Fruit fly (Drosophila melanogaster) whole organism, embryonic: ENCODE measurements around the gene CG11370.
A peak's percentile ranks its signal among the peaks of the same experiment; 100 is the strongest.

Experiments
- Ada2b ChIP-seq: fragments of 200-800 bp; sonication (Bioruptor generic); IDR thresholded peaks from 2 replicates; pipeline ENCODE4 v1.3.6; 2022; ENCODE audit warnings: missing biosample characterization, missing genetic modification characterization
- CG11398 ChIP-seq: fragments of 200-800 bp; sonication (Bioruptor generic); optimal IDR thresholded peaks from 2 replicates; lab custom pipeline; 2016; ENCODE audit warnings: missing biosample characterization, missing genetic modification characterization
- CG12155 ChIP-seq: fragments of 200-800 bp; sonication (Bioruptor generic); optimal IDR thresholded peaks from 3 replicates; lab custom pipeline; 2016; ENCODE audit warnings: missing biosample characterization, missing genetic modification characterization
- CG13123 ChIP-seq: fragments of 200-800 bp; sonication (Bioruptor generic); optimal IDR thresholded peaks from 2 replicates; lab custom pipeline; 2016; ENCODE audit warnings: missing biosample characterization, missing genetic modification characterization
- CG13775 ChIP-seq: fragments of 200-800 bp; sonication (Bioruptor generic); optimal IDR thresholded peaks from 3 replicates; lab custom pipeline; 2017; ENCODE audit warnings: missing biosample characterization, mild to moderate bottlenecking, missing genetic modification characterization
- CG14050 ChIP-seq: fragments of 200-800 bp; sonication (Bioruptor generic); IDR thresholded peaks from 3 replicates; pipeline ENCODE4 v1.3.6; 2022; ENCODE audit warnings: missing biosample characterization, missing genetic modification characterization
- CG15011 ChIP-seq: fragments of 200-800 bp; sonication (Bioruptor generic); optimal IDR thresholded peaks from 3 replicates; lab custom pipeline; 2018; ENCODE audit warnings: missing biosample characterization, mild to moderate bottlenecking, missing genetic modification characterization
- CG15696 ChIP-seq: fragments of 200-800 bp; sonication (Bioruptor generic); optimal IDR thresholded peaks from 2 replicates; lab custom pipeline; 2019; ENCODE audit warnings: missing biosample characterization, mild to moderate bottlenecking, missing genetic modification characterization, moderate library complexity
- CG17385 ChIP-seq: fragments of 200-800 bp; sonication (Bioruptor generic); optimal IDR thresholded peaks from 3 replicates; lab custom pipeline; 2018; ENCODE audit warnings: missing biosample characterization, mild to moderate bottlenecking, missing genetic modification characterization
- CG17829 ChIP-seq: fragments of 200-800 bp; optimal IDR thresholded peaks from 2 replicates; lab custom pipeline; 2019; ENCODE audit warnings: missing biosample characterization, mild to moderate bottlenecking, missing genetic modification characterization, moderate library complexity
- CG30403 ChIP-seq: fragments of 200-800 bp; sonication (Bioruptor generic); optimal IDR thresholded peaks from 3 replicates; lab custom pipeline; 2016; ENCODE audit warnings: missing biosample characterization, missing genetic modification characterization
- CG32772 ChIP-seq: fragments of 200-800 bp; sonication (Bioruptor generic); IDR thresholded peaks from 2 replicates; pipeline ENCODE4 v1.3.6; 2022; ENCODE audit warnings: missing biosample characterization, missing genetic modification characterization
- CG3838 ChIP-seq: fragments of 200-800 bp; sonication (Bioruptor generic); optimal IDR thresholded peaks from 3 replicates; lab custom pipeline; 2016; ENCODE audit warnings: missing biosample characterization, missing genetic modification characterization
- CG7271 ChIP-seq: fragments of 200-800 bp; sonication (Bioruptor generic); optimal IDR thresholded peaks from 2 replicates; lab custom pipeline; 2018; ENCODE audit warnings: missing biosample characterization, mild to moderate bottlenecking, missing genetic modification characterization, moderate library complexity
- CG9876 ChIP-seq: fragments of 200-800 bp; sonication (Bioruptor generic); optimal IDR thresholded peaks from 2 replicates; lab custom pipeline; 2016; ENCODE audit warnings: missing biosample characterization, missing genetic modification characterization
- Chrac-16 ChIP-seq: fragments of 200-800 bp; sonication (Bioruptor generic); optimal IDR thresholded peaks from 3 replicates; lab custom pipeline; 2016; ENCODE audit warnings: missing biosample characterization, missing genetic modification characterization
- CoRest ChIP-seq: fragments of 200-800 bp; sonication (Bioruptor generic); optimal IDR thresholded peaks from 3 replicates; lab custom pipeline; 2018; ENCODE audit warnings: missing biosample characterization, mild to moderate bottlenecking, missing genetic modification characterization, moderate library complexity
- CrebB ChIP-seq: fragments of 200-800 bp; sonication (Bioruptor generic); optimal IDR thresholded peaks from 3 replicates; lab custom pipeline; 2018; ENCODE audit warnings: missing biosample characterization, mild to moderate bottlenecking, missing genetic modification characterization
- D ChIP-seq, 2 experiments: fragments of 200-800 bp in 1 of 2; fragments of >200 bp in 1 of 2; sonication (Bioruptor generic) in 1 of 2; optimal IDR thresholded peaks; 2 replicates in 1 of 2; 3 replicates in 1 of 2; lab custom pipeline; 2017; ENCODE audit warnings: mild to moderate bottlenecking in 1 of 2, missing biosample characterization in 1 of 2, missing genetic modification characterization in 1 of 2, missing genetic modification reagents in 1 of 2
- Doc2 ChIP-seq: fragments of 200-800 bp; sonication (Bioruptor generic); IDR thresholded peaks from 2 replicates; pipeline ENCODE4 v1.3.6; 2022; ENCODE audit warnings: missing biosample characterization, missing genetic modification characterization
- H15 ChIP-seq: fragments of 200-800 bp; sonication (Bioruptor generic); IDR thresholded peaks from 3 replicates; pipeline ENCODE4 v1.3.6; 2022; ENCODE audit warnings: missing biosample characterization, missing genetic modification characterization
- HmgZ ChIP-seq: fragments of 200-800 bp; sonication (Bioruptor generic); optimal IDR thresholded peaks from 2 replicates; lab custom pipeline; 2018; ENCODE audit warnings: missing biosample characterization, mild to moderate bottlenecking, missing genetic modification characterization
- Hr51 ChIP-seq, 2 experiments: fragments of 200-800 bp; sonication (Bioruptor generic); optimal IDR thresholded peaks; 2 replicates in 1 of 2; 3 replicates in 1 of 2; lab custom pipeline; 2016 to 2018; ENCODE audit warnings: missing biosample characterization in 2 of 2, missing genetic modification characterization in 2 of 2, mild to moderate bottlenecking in 1 of 2, moderate library complexity in 1 of 2
- MBD-R2 ChIP-seq: fragments of 200-800 bp; sonication (Bioruptor generic); IDR thresholded peaks from 2 replicates; pipeline ENCODE4 v1.3.6; 2022; ENCODE audit warnings: missing biosample characterization, missing genetic modification characterization
- Max ChIP-seq: fragments of 200-800 bp; sonication (Bioruptor generic); optimal IDR thresholded peaks from 2 replicates; lab custom pipeline; 2016; ENCODE audit warnings: missing biosample characterization, mild to moderate bottlenecking, missing genetic modification characterization
- NFAT ChIP-seq: fragments of 200-800 bp; sonication (Bioruptor generic); IDR thresholded peaks from 2 replicates; pipeline ENCODE4 v1.3.6; 2022; ENCODE audit warnings: missing biosample characterization, missing genetic modification characterization
- Optix ChIP-seq: fragments of 200-800 bp; sonication (Bioruptor generic); IDR thresholded peaks from 3 replicates; pipeline ENCODE4 v1.3.6; 2022; ENCODE audit warnings: missing biosample characterization, missing genetic modification characterization
- Ptx1 ChIP-seq: fragments of 200-800 bp; sonication (Bioruptor generic); IDR thresholded peaks from 2 replicates; pipeline ENCODE4 v1.3.6; 2022; ENCODE audit warnings: missing biosample characterization, missing genetic modification characterization
- Trl ChIP-seq, 3 experiments: fragments of >200 bp in 2 of 3; fragments of 200-800 bp in 1 of 3; sonication (Bioruptor generic) in 1 of 3; optimal IDR thresholded peaks; 2 replicates in 1 of 3; 3 replicates in 2 of 3; lab custom pipeline; 2016 to 2017; ENCODE audit warnings: missing biosample characterization in 1 of 3, missing genetic modification characterization in 1 of 3
- abd-A ChIP-seq: fragments of 200-800 bp; sonication (Bioruptor generic); optimal IDR thresholded peaks from 3 replicates; lab custom pipeline; 2019; ENCODE audit warnings: missing biosample characterization, mild to moderate bottlenecking, missing genetic modification characterization, moderate library complexity
- bowl ChIP-seq: fragments of 200-800 bp; sonication (Bioruptor generic); IDR thresholded peaks from 2 replicates; pipeline ENCODE4 v1.3.6; 2022; ENCODE audit warnings: missing biosample characterization, missing genetic modification characterization
- ci ChIP-seq: fragments of 200-800 bp; sonication (Bioruptor generic); IDR thresholded peaks from 3 replicates; pipeline ENCODE4 v1.3.6; 2022; ENCODE audit warnings: missing biosample characterization, missing genetic modification characterization
- disco-r ChIP-seq: fragments of 200-800 bp; sonication (Bioruptor generic); optimal IDR thresholded peaks from 2 replicates; lab custom pipeline; 2016; ENCODE audit warnings: missing biosample characterization, missing genetic modification characterization
- eyg ChIP-seq: fragments of 200-800 bp; sonication (Bioruptor generic); optimal IDR thresholded peaks from 3 replicates; lab custom pipeline; 2016; ENCODE audit warnings: missing biosample characterization, missing genetic modification characterization
- fd102C ChIP-seq: fragments of 200-800 bp; sonication (Bioruptor generic); optimal IDR thresholded peaks from 2 replicates; lab custom pipeline; 2018; ENCODE audit warnings: missing biosample characterization, mild to moderate bottlenecking, missing genetic modification characterization, moderate library complexity
- fru ChIP-seq: fragments of >200 bp; optimal IDR thresholded peaks from 2 replicates; lab custom pipeline; 2017
- insv ChIP-seq, 2 experiments: fragments of 200-800 bp; sonication (Bioruptor generic); optimal IDR thresholded peaks; 3 replicates each; lab custom pipeline; 2016 to 2018; ENCODE audit warnings: missing biosample characterization in 2 of 2, missing genetic modification characterization in 2 of 2
- klu ChIP-seq: fragments of 200-800 bp; sonication (Bioruptor generic); IDR thresholded peaks from 2 replicates; pipeline ENCODE4 v1.3.6; 2022; ENCODE audit warnings: missing biosample characterization, missing genetic modification characterization
- knrl ChIP-seq: fragments of 200-800 bp; sonication (Bioruptor generic); IDR thresholded peaks from 3 replicates; pipeline ENCODE4 v1.3.6; 2022; ENCODE audit warnings: missing biosample characterization, missing genetic modification characterization; ENCODE audit not compliant: partially characterized antibody
- lov ChIP-seq, 2 experiments: fragments of 200-800 bp in 1 of 2; fragments of >200 bp in 1 of 2; sonication (Bioruptor generic) in 1 of 2; IDR thresholded peaks in 1 of 2; optimal IDR thresholded peaks in 1 of 2; 2 replicates in 1 of 2; 3 replicates in 1 of 2; pipeline versions ENCODE4 v1.3.6 to Lab custom; 2017 to 2022; ENCODE audit warnings: missing biosample characterization in 1 of 2, missing genetic modification characterization in 1 of 2
- pho ChIP-seq: fragments of 200-800 bp; sonication (Bioruptor generic); optimal IDR thresholded peaks from 2 replicates; lab custom pipeline; 2016; ENCODE audit warnings: missing biosample characterization, missing genetic modification characterization
- pzg ChIP-seq: fragments of 200-800 bp; sonication (Bioruptor generic); optimal IDR thresholded peaks from 3 replicates; lab custom pipeline; 2018; ENCODE audit warnings: missing biosample characterization, mild to moderate bottlenecking, missing genetic modification characterization, moderate library complexity
- sens ChIP-seq: fragments of 200-800 bp; sonication (Bioruptor generic); peaks from one replicate; lab custom pipeline; 2016; ENCODE audit warnings: missing biosample characterization, missing genetic modification characterization
- sens-2 ChIP-seq: fragments of 200-800 bp; sonication (Bioruptor generic); IDR thresholded peaks from 2 replicates; pipeline ENCODE4 v1.3.6; 2022; ENCODE audit warnings: missing biosample characterization, missing genetic modification characterization
- ssp ChIP-seq: fragments of 200-800 bp; sonication (Bioruptor generic); IDR thresholded peaks from 2 replicates; pipeline ENCODE4 v1.3.6; 2022; ENCODE audit warnings: missing biosample characterization, missing genetic modification characterization
- tin ChIP-seq: fragments of 200-800 bp; sonication (Bioruptor generic); optimal IDR thresholded peaks from 3 replicates; lab custom pipeline; 2016; ENCODE audit warnings: missing biosample characterization, missing genetic modification characterization
- tll ChIP-seq, 2 experiments: fragments of 200-800 bp in 1 of 2; fragments of >200 bp in 1 of 2; sonication (Bioruptor generic) in 1 of 2; optimal IDR thresholded peaks; 2 replicates each; lab custom pipeline; 2017 to 2019; ENCODE audit warnings: missing biosample characterization in 2 of 2, missing genetic modification characterization in 2 of 2, mild to moderate bottlenecking in 1 of 2, moderate library complexity in 1 of 2
- tna ChIP-seq: fragments of 200-800 bp; sonication (Bioruptor generic); IDR thresholded peaks from 2 replicates; pipeline ENCODE4 v1.3.6; 2022; ENCODE audit warnings: missing biosample characterization, missing genetic modification characterization; ENCODE audit not compliant: partially characterized antibody

CG11370 gene

DNA sequence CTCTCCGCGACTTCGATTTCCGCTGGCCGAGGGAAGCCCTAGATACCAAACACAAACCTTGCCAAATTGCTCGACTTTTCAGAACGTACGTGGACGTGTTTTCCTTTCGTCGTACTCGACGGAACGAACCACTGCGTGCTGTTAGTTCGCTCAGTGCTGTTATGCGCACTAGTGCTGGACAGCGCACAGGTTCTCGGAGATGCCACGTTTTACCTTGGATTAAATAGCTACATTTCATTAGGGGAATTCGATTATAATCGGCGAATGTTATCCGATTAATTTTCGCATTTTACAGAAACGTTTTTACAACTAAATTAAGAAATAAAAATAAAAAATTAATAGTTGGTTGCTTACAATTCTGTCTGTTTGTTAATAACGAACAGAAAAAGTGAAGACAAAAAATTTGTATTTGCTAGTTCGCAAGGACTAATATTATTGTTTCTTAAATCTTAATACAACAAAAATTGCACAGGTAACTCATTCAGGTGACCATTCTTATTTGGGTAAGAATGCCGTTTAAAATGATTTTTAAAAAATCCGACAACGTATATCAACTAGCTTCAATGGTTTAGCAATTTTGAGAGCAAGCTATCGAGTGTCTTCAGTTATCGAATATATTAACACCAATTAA lies 5.3 kb downstream of the CG11370 start, which contains the start of the genes ArfGAP3 and CG32452:
Gene ArfGAP3, minus strand, starts transcription at position 441 of the 631 bp plus-strand sequence.
Gene CG32452, plus strand, starts transcription at position 592 of the 631 bp plus-strand sequence.
- peak; percentile 61 for TF ChIP-seq CG14050 (GFP tag; lab: Robert Waterston, UW)
- peak; percentile 54 for TF ChIP-seq CG3838 (GFP tag; lab: Kevin White, UChicago)
- TF ChIP-seq ssp (GFP tag; lab: Robert Waterston, UW) = peak; percentile 74
- peak; percentile 77 for TF ChIP-seq Ada2b (GFP tag; lab: Robert Waterston, UW)
- peak; percentile 76 for TF ChIP-seq pzg (GFP tag; lab: Kevin White, UChicago)
- TF ChIP-seq Hr51 (GFP tag; optimal IDR thresholded peaks at IDR 0.05; lab: Kevin White, UChicago) = peak; percentile 52 to 75
- TF ChIP-seq Max (GFP tag; lab: Kevin White, UChicago) = peak; percentile 83
- TF ChIP-seq CrebB (tag; lab: Kevin White, UChicago) = peak; percentile 50
- TF ChIP-seq Ptx1 (GFP tag; lab: Robert Waterston, UW) = peak; percentile 80
- TF ChIP-seq CG9876 (GFP tag; lab: Kevin White, UChicago) = peak; percentile 7
- peak; percentile 63; the same call in 1 of the 2 replicates for TF ChIP-seq klu
- TF ChIP-seq tll (GFP tag; optimal IDR thresholded peaks at IDR 0.05; lab: Kevin White, UChicago) = no peak
- TF ChIP-seq bowl (GFP tag; lab: Robert Waterston, UW) = no peak
- no peak for TF ChIP-seq lov (optimal IDR thresholded peaks at IDR 0.05; lab: Kevin White, UChicago)
- peak; percentile 45; the same call in 1 of the 3 replicates for TF ChIP-seq lov (GFP tag; IDR thresholded peaks at IDR 0.05; lab: Robert Waterston, UW)
- peak; percentile 86 for TF ChIP-seq CG30403 (GFP tag; lab: Kevin White, UChicago)
- TF ChIP-seq H15 (GFP tag; lab: Robert Waterston, UW) = peak; percentile 62; the same call in 1 of the 3 replicates
- TF ChIP-seq Optix = peak; percentile 32; the same call in 1 of the 3 replicates
- TF ChIP-seq CG15011 (GFP tag; lab: Kevin White, UChicago) = peak; percentile 21
- peak; percentile 72 for TF ChIP-seq NFAT (GFP tag; lab: Robert Waterston, UW)
- no peak for TF ChIP-seq Trl (optimal IDR thresholded peaks at IDR 0.05; lab: Kevin White, UChicago)
- peak; percentile 55 for TF ChIP-seq Trl (GFP tag; optimal IDR thresholded peaks at IDR 0.05; lab: Kevin White, UChicago)
- TF ChIP-seq CG17829 = peak; percentile 82
- peak; percentile 80 for TF ChIP-seq Chrac-16 (GFP tag; lab: Kevin White, UChicago)
- TF ChIP-seq knrl (GFP tag; lab: Robert Waterston, UW) = peak; percentile 49; the same call in 2 of the 3 replicates
- no peak for TF ChIP-seq Doc2 (GFP tag; lab: Robert Waterston, UW)
- TF ChIP-seq insv (GFP tag; optimal IDR thresholded peaks at IDR 0.05; lab: Kevin White, UChicago) = peak in 1 of 2 experiments; percentile 23
- TF ChIP-seq MBD-R2 (GFP tag; lab: Robert Waterston, UW) = peak; percentile 22
- TF ChIP-seq pho = peak; percentile 74
- TF ChIP-seq CG13775 = peak; percentile 82
- no peak for TF ChIP-seq D (optimal IDR thresholded peaks at IDR 0.05; lab: Kevin White, UChicago)
- peak; percentile 40 for TF ChIP-seq D (GFP tag; optimal IDR thresholded peaks at IDR 0.05; lab: Kevin White, UChicago)
- TF ChIP-seq CG11398 (GFP tag; lab: Kevin White, UChicago) = peak; percentile 27
- peak; percentile 77 for TF ChIP-seq ci (GFP tag; lab: Robert Waterston, UW)
- TF ChIP-seq sens (GFP tag; lab: Kevin White, UChicago) = peak; percentile 93
- peak; percentile 73 for TF ChIP-seq CG15696 (tag; lab: Kevin White, UChicago)
- peak; percentile 78 for TF ChIP-seq CG12155 (GFP tag; lab: Kevin White, UChicago)
- TF ChIP-seq fru = no peak
- no peak for TF ChIP-seq sens-2 (GFP tag; lab: Robert Waterston, UW)
- TF ChIP-seq eyg (GFP tag; lab: Kevin White, UChicago) = no peak
- TF ChIP-seq tna (GFP tag; lab: Robert Waterston, UW) = no peak
- peak; percentile 84 for TF ChIP-seq CoRest (tag; lab: Kevin White, UChicago)
- TF ChIP-seq CG17385 (GFP tag; lab: Kevin White, UChicago) = peak; percentile 66
- TF ChIP-seq abd-A (tag; lab: Kevin White, UChicago) = no peak
- TF ChIP-seq CG7271 (tag; lab: Kevin White, UChicago) = no peak
- TF ChIP-seq disco-r (GFP tag; lab: Kevin White, UChicago) = no peak
- peak; percentile 58 for TF ChIP-seq HmgZ (tag; lab: Kevin White, UChicago)
- peak; percentile 53 for TF ChIP-seq CG13123 (GFP tag; lab: Kevin White, UChicago)
- no peak for TF ChIP-seq fd102C (GFP tag; lab: Kevin White, UChicago)
- peak; percentile 72 for TF ChIP-seq tin (GFP tag; lab: Kevin White, UChicago)
- 0 out of 2 replicates have a peak, but pooled peaks have one; percentile 41 for TF ChIP-seq CG32772 (GFP tag; lab: Robert Waterston, UW)
